Fruit fly (Drosophila melanogaster): ENCODE measurements around the gene Oga.

dm6 chr3R:21203660-21204499 is 15.0 kb upstream of the Oga start:
- TF ChIP-seq Myc (optimal IDR thresholded peaks at IDR 0.05): no peak
- TF ChIP-seq psq (optimal IDR thresholded peaks at IDR 0.05): no peak
